Worm (Caenorhabditis elegans): ENCODE results near the gene Y66D12A.19.

ce11 chrIII:11474674-11475306 lies 34.1 kb upstream of the Y66D12A.19 start:
- TF ChIP-seq ceh-82 (tag; optimal IDR thresholded peaks at IDR 0.05) = no peak
- TF ChIP-seq skn-1 (tag; optimal IDR thresholded peaks at IDR 0.05) = no peak
- no peak for TF ChIP-seq ZK546.5 (tag; optimal IDR thresholded peaks at IDR 0.05)
- no peak for TF ChIP-seq lin-39 (tag; optimal IDR thresholded peaks at IDR 0.05)
- TF ChIP-seq nfya-1 (tag; optimal IDR thresholded peaks at IDR 0.05; ENCODE audit: insufficient read depth) = no peak
- no peak for TF ChIP-seq nhr-28 (tag; optimal IDR thresholded peaks at IDR 0.05)
- TF ChIP-seq ama-1 (optimal IDR thresholded peaks at IDR 0.05) = no peak
- no peak for TF ChIP-seq elt-3 (tag; optimal IDR thresholded peaks at IDR 0.05)

Data from whole organism, L3 larva.